Fruit fly (Drosophila melanogaster) whole organism, embryonic: Measurements from ENCODE around the gene peng.

Experiments
- Ada2b ChIP-seq: fragments of 200-800 bp; sonication (Bioruptor generic); IDR thresholded peaks from 2 replicates; pipeline ENCODE4 v1.3.6; 2022; ENCODE audit warnings: missing biosample characterization, missing genetic modification characterization
- Atf3 ChIP-seq: fragments of 200-800 bp; sonication (Bioruptor generic); optimal IDR thresholded peaks from 3 replicates; lab custom pipeline; 2016; ENCODE audit warnings: missing biosample characterization, missing genetic modification characterization
- B-H1 ChIP-seq: fragments of 200-800 bp; sonication (Bioruptor generic); IDR thresholded peaks from 3 replicates; pipeline ENCODE4 v1.3.6; 2022; ENCODE audit warnings: missing biosample characterization, missing genetic modification characterization
- BEAF-32 ChIP-seq: fragments of 200-800 bp; sonication (Bioruptor generic); optimal IDR thresholded peaks from 3 replicates; lab custom pipeline; 2017; ENCODE audit warnings: missing biosample characterization, missing genetic modification characterization, mild to moderate bottlenecking, moderate library complexity, missing genetic modification reagents
- CG10209 ChIP-seq: fragments of 200-800 bp; sonication (Bioruptor generic); optimal IDR thresholded peaks from 3 replicates; lab custom pipeline; 2017; ENCODE audit warnings: missing biosample characterization, mild to moderate bottlenecking, missing genetic modification characterization, missing genetic modification reagents
- CG10366 ChIP-seq: fragments of 200-800 bp; sonication (Bioruptor generic); IDR thresholded peaks from 2 replicates; pipeline ENCODE4 v1.3.6; 2022; ENCODE audit warnings: missing biosample characterization, missing genetic modification characterization
- CG10565 ChIP-seq: fragments of 200-800 bp; sonication (Bioruptor generic); optimal IDR thresholded peaks from 3 replicates; lab custom pipeline; 2016; ENCODE audit warnings: missing biosample characterization, mild to moderate bottlenecking, missing genetic modification characterization
- CG11085 ChIP-seq: fragments of 200-800 bp; sonication (Bioruptor generic); IDR thresholded peaks from 2 replicates; pipeline ENCODE4 v1.3.6; 2022; ENCODE audit warnings: missing biosample characterization, missing genetic modification characterization
- CG11093 ChIP-seq: fragments of 200-800 bp; sonication (Bioruptor generic); IDR thresholded peaks from 3 replicates; pipeline ENCODE4 v1.3.6; 2022; ENCODE audit warnings: missing biosample characterization, missing genetic modification characterization
- CG11247 ChIP-seq: fragments of 200-800 bp; sonication (Bioruptor generic); IDR thresholded peaks from 2 replicates; pipeline ENCODE4 v1.3.6; 2022; ENCODE audit warnings: missing biosample characterization, missing genetic modification characterization
- CG11504 ChIP-seq: fragments of 200-800 bp; sonication (Bioruptor generic); optimal IDR thresholded peaks from 3 replicates; lab custom pipeline; 2019; ENCODE audit warnings: missing biosample characterization, mild to moderate bottlenecking, missing genetic modification characterization, moderate library complexity
- CG12104 ChIP-seq: fragments of 200-800 bp; sonication (Bioruptor generic); optimal IDR thresholded peaks from 3 replicates; lab custom pipeline; 2016; ENCODE audit warnings: missing biosample characterization, missing genetic modification characterization
- CG12236 ChIP-seq: fragments of 200-800 bp; sonication (Bioruptor generic); optimal IDR thresholded peaks from 2 replicates; lab custom pipeline; 2016; ENCODE audit warnings: missing biosample characterization, missing genetic modification characterization
- CG14050 ChIP-seq: fragments of 200-800 bp; sonication (Bioruptor generic); IDR thresholded peaks from 3 replicates; pipeline ENCODE4 v1.3.6; 2022; ENCODE audit warnings: missing biosample characterization, missing genetic modification characterization
- CG15011 ChIP-seq: fragments of 200-800 bp; sonication (Bioruptor generic); optimal IDR thresholded peaks from 3 replicates; lab custom pipeline; 2018; ENCODE audit warnings: missing biosample characterization, mild to moderate bottlenecking, missing genetic modification characterization
- CG15479 ChIP-seq: fragments of 200-800 bp; sonication (Bioruptor generic); optimal IDR thresholded peaks from 3 replicates; lab custom pipeline; 2019; ENCODE audit warnings: missing biosample characterization, mild to moderate bottlenecking, missing genetic modification characterization, moderate library complexity
- CG15696 ChIP-seq: fragments of 200-800 bp; sonication (Bioruptor generic); optimal IDR thresholded peaks from 2 replicates; lab custom pipeline; 2019; ENCODE audit warnings: missing biosample characterization, mild to moderate bottlenecking, missing genetic modification characterization, moderate library complexity
- CG1602 ChIP-seq: fragments of 200-800 bp; sonication (Bioruptor generic); optimal IDR thresholded peaks from 3 replicates; lab custom pipeline; 2016; ENCODE audit warnings: missing biosample characterization, missing genetic modification characterization
- CG16863 ChIP-seq: fragments of 200-800 bp; sonication (Bioruptor generic); optimal IDR thresholded peaks from 3 replicates; lab custom pipeline; 2016; ENCODE audit warnings: missing biosample characterization, missing genetic modification characterization
- CG18011 ChIP-seq: fragments of 200-800 bp; sonication (Bioruptor generic); optimal IDR thresholded peaks from 2 replicates; lab custom pipeline; 2017; ENCODE audit warnings: missing biosample characterization, missing genetic modification characterization, mild to moderate bottlenecking, moderate library complexity, missing genotype
- CG18262 ChIP-seq: fragments of 200-800 bp; optimal IDR thresholded peaks from 3 replicates; lab custom pipeline; 2019; ENCODE audit warnings: missing biosample characterization, mild to moderate bottlenecking, missing genetic modification characterization, moderate library complexity
- CG18476 ChIP-seq: fragments of 200-800 bp; sonication (Bioruptor generic); optimal IDR thresholded peaks from 2 replicates; lab custom pipeline; 2016; ENCODE audit warnings: missing biosample characterization, mild to moderate bottlenecking, missing genetic modification characterization
- CG18599 ChIP-seq: fragments of 200-800 bp; sonication (Bioruptor generic); optimal IDR thresholded peaks from 3 replicates; lab custom pipeline; 2017; ENCODE audit warnings: missing biosample characterization, missing genetic modification characterization, mild to moderate bottlenecking, moderate library complexity, missing genetic modification reagents
- CG2678 ChIP-seq: fragments of 200-800 bp; sonication (Bioruptor generic); optimal IDR thresholded peaks from 3 replicates; lab custom pipeline; 2019; ENCODE audit warnings: missing biosample characterization, mild to moderate bottlenecking, missing genetic modification characterization, moderate library complexity
- CG4707 ChIP-seq: fragments of 200-800 bp; sonication (Bioruptor generic); optimal IDR thresholded peaks from 2 replicates; lab custom pipeline; 2018; ENCODE audit warnings: missing biosample characterization, mild to moderate bottlenecking, missing genetic modification characterization, moderate library complexity
- CG6272 ChIP-seq: fragments of 200-800 bp; sonication (Bioruptor generic); IDR thresholded peaks from 2 replicates; pipeline ENCODE4 v1.3.6; 2022; ENCODE audit warnings: missing biosample characterization, missing genetic modification characterization
- CG7745 ChIP-seq: fragments of 200-800 bp; sonication (Bioruptor generic); optimal IDR thresholded peaks from 2 replicates; lab custom pipeline; 2018; ENCODE audit warnings: missing biosample characterization, mild to moderate bottlenecking, missing genetic modification characterization, moderate library complexity
- Dbx ChIP-seq: fragments of 200-800 bp; sonication (Bioruptor generic); IDR thresholded peaks from 3 replicates; pipeline ENCODE4 v1.3.6; 2022; ENCODE audit warnings: missing biosample characterization, missing genetic modification characterization
- Drgx ChIP-seq: fragments of 200-800 bp; sonication (Bioruptor generic); IDR thresholded peaks from 2 replicates; pipeline ENCODE4 v1.3.6; 2022; ENCODE audit warnings: missing biosample characterization, missing genetic modification characterization
- Lpt ChIP-seq: fragments of >200 bp; optimal IDR thresholded peaks from 2 replicates; lab custom pipeline; 2018; ENCODE audit warnings: missing biosample characterization, missing genetic modification characterization
- Mad ChIP-seq: fragments of 200-800 bp; sonication (Bioruptor generic); optimal IDR thresholded peaks from 2 replicates; lab custom pipeline; 2016; ENCODE audit warnings: missing biosample characterization, missing genetic modification characterization
- Nf-YB ChIP-seq: fragments of 200-800 bp; sonication (Bioruptor generic); optimal IDR thresholded peaks from 3 replicates; lab custom pipeline; 2019; ENCODE audit warnings: missing biosample characterization, mild to moderate bottlenecking, missing genetic modification characterization, moderate library complexity
- NfI ChIP-seq: fragments of 200-800 bp; sonication (Bioruptor generic); optimal IDR thresholded peaks from 3 replicates; lab custom pipeline; 2018; ENCODE audit warnings: missing biosample characterization, mild to moderate bottlenecking, missing genetic modification characterization, moderate library complexity
- Taf1 ChIP-seq: fragments of 200-800 bp; sonication (Bioruptor generic); IDR thresholded peaks from 2 replicates; pipeline ENCODE4 v1.3.6; 2022; ENCODE audit warnings: missing biosample characterization, missing genetic modification characterization
- Vsx1 ChIP-seq: fragments of 200-800 bp; sonication (Bioruptor generic); optimal IDR thresholded peaks from 2 replicates; lab custom pipeline; 2017; ENCODE audit warnings: missing biosample characterization, mild to moderate bottlenecking, missing genetic modification characterization, missing genetic modification reagents
- ap ChIP-seq: fragments of 200-800 bp; sonication (Bioruptor generic); IDR thresholded peaks from 2 replicates; pipeline ENCODE4 v1.3.6; 2022; ENCODE audit warnings: missing biosample characterization, missing genetic modification characterization
- cad ChIP-seq: fragments of >200 bp; optimal IDR thresholded peaks from 2 replicates; lab custom pipeline; 2017; ENCODE audit warnings: missing biosample characterization, missing genetic modification characterization
- cato ChIP-seq: fragments of 200-800 bp; sonication (Bioruptor generic); optimal IDR thresholded peaks from 2 replicates; lab custom pipeline; 2016; ENCODE audit warnings: missing biosample characterization, missing genetic modification characterization, borderline replicate concordance
- chn ChIP-seq: fragments of 200-800 bp; sonication (Bioruptor generic); optimal IDR thresholded peaks from 2 replicates; lab custom pipeline; 2016; ENCODE audit warnings: missing biosample characterization, missing genetic modification characterization
- crc ChIP-seq: fragments of 200-800 bp; sonication (Bioruptor generic); optimal IDR thresholded peaks from 2 replicates; lab custom pipeline; 2016; ENCODE audit warnings: missing biosample characterization, missing genetic modification characterization
- croc ChIP-seq: fragments of 200-800 bp; sonication (Bioruptor generic); conservative IDR thresholded peaks from 3 replicates; pipeline ENCODE4 v1.3.6; 2022; ENCODE audit warnings: missing biosample characterization, missing genetic modification characterization
- fu2 ChIP-seq: fragments of 200-800 bp; sonication (Bioruptor generic); optimal IDR thresholded peaks from 2 replicates; lab custom pipeline; 2016; ENCODE audit warnings: missing biosample characterization, missing genetic modification characterization
- nau ChIP-seq: fragments of 200-800 bp; sonication (Bioruptor generic); optimal IDR thresholded peaks from 3 replicates; lab custom pipeline; 2017; ENCODE audit warnings: missing biosample characterization, mild to moderate bottlenecking, missing genetic modification characterization, missing genetic modification reagents
- org-1 ChIP-seq: fragments of 200-800 bp; sonication (Bioruptor generic); optimal IDR thresholded peaks from 2 replicates; lab custom pipeline; 2017; ENCODE audit warnings: missing biosample characterization, missing genetic modification characterization
- pfk ChIP-seq: fragments of 200-800 bp; sonication (Bioruptor generic); optimal IDR thresholded peaks from 2 replicates; lab custom pipeline; 2018; ENCODE audit warnings: missing biosample characterization, mild to moderate bottlenecking, missing genetic modification characterization, moderate library complexity
- scrt ChIP-seq: fragments of 200-800 bp; sonication (Bioruptor generic); optimal IDR thresholded peaks from 2 replicates; lab custom pipeline; 2018; ENCODE audit warnings: missing biosample characterization, mild to moderate bottlenecking, missing genetic modification characterization, moderate library complexity
- so ChIP-seq: fragments of 200-800 bp; sonication (Bioruptor generic); IDR thresholded peaks from 3 replicates; pipeline ENCODE4 v1.3.6; 2022; ENCODE audit warnings: missing biosample characterization, missing genetic modification characterization
- sob ChIP-seq: fragments of 200-800 bp; sonication (Bioruptor generic); IDR thresholded peaks from 2 replicates; pipeline ENCODE4 v1.3.6; 2022; ENCODE audit warnings: missing biosample characterization, missing genetic modification characterization
- trh ChIP-seq: fragments of 200-800 bp; sonication (Bioruptor generic); optimal IDR thresholded peaks from 2 replicates; lab custom pipeline; 2016; ENCODE audit warnings: missing biosample characterization, missing genetic modification characterization
- wor ChIP-seq: fragments of 200-800 bp; sonication (Bioruptor generic); IDR thresholded peaks from 2 replicates; pipeline ENCODE4 v1.3.6; 2022; ENCODE audit warnings: missing biosample characterization, missing genetic modification characterization
- z ChIP-seq: fragments of 200-800 bp; sonication (Bioruptor generic); IDR thresholded peaks from 3 replicates; pipeline ENCODE4 v1.3.6; 2022; ENCODE audit warnings: missing biosample characterization, missing genetic modification characterization

The peng gene

dm6 chrX:21345036-21345500, 4.6 kb downstream of the peng start, which contains the start of gene dod (continued):
- TF ChIP-seq CG18262 (peak; percentile 54), z (GFP tag; lab: Robert Waterston, UW) (no peak), Ada2b (no peak; the same call in 1 of the 2 replicates), trh (no peak), so (no peak), CG18476 (GFP tag; lab: Kevin White, UChicago) (no peak), CG15479 (GFP tag; lab: Kevin White, UChicago) (no peak), CG15696 (tag; lab: Kevin White, UChicago) (no peak), CG2678 (tag; lab: Kevin White, UChicago) (no peak), CG11093 (GFP tag; lab: Robert Waterston, UW) (no peak), chn (GFP tag; lab: Kevin White, UChicago) (peak; percentile 13), Dbx (GFP tag; lab: Robert Waterston, UW) (peak; percentile 82), CG16863 (peak; percentile 14), ap (GFP tag; lab: Robert Waterston, UW) (no peak), CG18011 (peak; percentile 10), Nf-YB (GFP tag; lab: Kevin White, UChicago) (peak; percentile 37), CG7745 (tag; lab: Kevin White, UChicago) (no peak), CG1602 (GFP tag; lab: Kevin White, UChicago) (no peak), crc (GFP tag; lab: Kevin White, UChicago) (no peak), Vsx1 (GFP tag; lab: Kevin White, UChicago) (no peak), sob (GFP tag; lab: Robert Waterston, UW) (peak; percentile 67), Lpt (GFP tag; lab: Kevin White, UChicago) (no peak), CG10209 (GFP tag; lab: Kevin White, UChicago) (peak; percentile 21), CG12236 (no peak), B-H1 (GFP tag; lab: Robert Waterston, UW) (no peak), CG11247 (0 out of 2 replicates have a peak, but pooled peaks have one; percentile 30), CG14050 (GFP tag; lab: Robert Waterston, UW) (0 out of 3 replicates have a peak, but pooled peaks have one; percentile 14), CG10565 (no peak), cad (GFP tag; lab: Kevin White, UChicago) (no peak), scrt (GFP tag; lab: Kevin White, UChicago) (no peak), BEAF-32 (GFP tag; lab: Kevin White, UChicago) (peak; percentile 88), wor (GFP tag; lab: Robert Waterston, UW) (no peak), CG11504 (tag; lab: Kevin White, UChicago) (no peak), Taf1 (GFP tag; lab: Robert Waterston, UW) (0 out of 2 replicates have a peak, but pooled peaks have one; percentile 16), croc (GFP tag; lab: Robert Waterston, UW) (no peak; the same call in 2 of the 3 replicates), Atf3 (GFP tag; lab: Kevin White, UChicago) (peak; percentile 26), CG6272 (GFP tag; lab: Robert Waterston, UW) (peak; percentile 45; the same call in 1 of the 2 replicates), Drgx (GFP tag; lab: Robert Waterston, UW) (peak; percentile 60), CG10366 (GFP tag; lab: Robert Waterston, UW) (peak; percentile 17; the same call in 1 of the 2 replicates), org-1 (peak; percentile 25), cato (GFP tag; lab: Kevin White, UChicago) (no peak), fu2 (peak; percentile 43), pfk (GFP tag; lab: Kevin White, UChicago) (no peak), CG15011 (no peak), CG12104 (GFP tag; lab: Kevin White, UChicago) (no peak), NfI (peak; percentile 62), Mad (GFP tag; lab: Kevin White, UChicago) (peak; percentile 35), CG18599 (GFP tag; lab: Kevin White, UChicago) (peak; percentile 55), CG11085 (GFP tag; lab: Robert Waterston, UW) (peak; percentile 34; the same call in 1 of the 2 replicates), CG4707 (GFP tag; lab: Kevin White, UChicago) (peak; percentile 2), nau (GFP tag; lab: Kevin White, UChicago) (no peak)
